Fruit fly (Drosophila melanogaster) S2 (cell line): Measurements from ENCODE around the gene jar.

Experiments used
- CG8478 ChIP-seq: fragments of >200 bp; optimal IDR thresholded peaks from 2 replicates; lab custom pipeline; 2018
- CTCF ChIP-seq, 2 experiments: fragments of >200 bp; optimal IDR thresholded peaks; 2 replicates each; lab custom pipeline; 2018

DNA sequence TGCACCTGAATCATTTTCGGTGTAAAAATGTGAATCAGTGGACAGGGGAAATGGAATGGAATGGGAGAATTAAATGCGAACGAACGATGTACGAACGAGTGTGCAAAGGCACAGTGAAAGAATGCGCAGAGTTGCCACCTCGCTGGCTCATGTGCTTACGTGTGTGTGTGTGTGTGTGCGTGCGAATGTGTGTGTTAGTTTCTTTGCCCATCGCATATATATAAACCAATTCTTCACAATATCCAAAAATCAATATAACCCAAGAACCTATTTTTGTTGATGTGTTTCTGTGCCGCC lies 39.9 kb downstream of the jar start:
- no peak for TF ChIP-seq CTCF (optimal IDR thresholded peaks at IDR 0.05; lab: Kevin White, UChicago)
- no peak for TF ChIP-seq CG8478 (lab: Kevin White, UChicago)
